Fruit fly (Drosophila melanogaster) whole organism, wandering third instar larva: ENCODE results near the gene CG33159.

Source experiments
- Abd-B ChIP-seq: fragments of >200 bp; optimal IDR thresholded peaks from 2 replicates; lab custom pipeline; 2017; ENCODE audit warnings: missing biosample characterization, missing genetic modification characterization
- GATAd ChIP-seq: sonication (Bioruptor generic); optimal IDR thresholded peaks from 2 replicates; lab custom pipeline; 2016; ENCODE audit warnings: missing biosample characterization, missing genetic modification characterization
- Jra ChIP-seq: sonication (Bioruptor generic); optimal IDR thresholded peaks from 2 replicates; lab custom pipeline; 2016; ENCODE audit warnings: missing biosample characterization, missing genetic modification characterization
- OdsH ChIP-seq: fragments of 200-800 bp; sonication (Bioruptor generic); optimal IDR thresholded peaks from 2 replicates; lab custom pipeline; 2016; ENCODE audit warnings: missing biosample characterization, mild to moderate bottlenecking, missing genetic modification characterization
- ey ChIP-seq: fragments of 200-800 bp; sonication (Bioruptor generic); optimal IDR thresholded peaks from 2 replicates; lab custom pipeline; 2016; ENCODE audit warnings: missing biosample characterization, missing genetic modification characterization
- fru ChIP-seq: fragments of 200-800 bp; sonication (Bioruptor generic); optimal IDR thresholded peaks from 3 replicates; lab custom pipeline; 2016; ENCODE audit warnings: missing biosample characterization, mild to moderate bottlenecking, missing genetic modification characterization
- h ChIP-seq: fragments of 200-800 bp; sonication (Bioruptor generic); optimal IDR thresholded peaks from 3 replicates; lab custom pipeline; 2016; ENCODE audit warnings: missing biosample characterization, mild to moderate bottlenecking, missing genetic modification characterization
- lola ChIP-seq: fragments of >200 bp; optimal IDR thresholded peaks from 2 replicates; lab custom pipeline; 2017; ENCODE audit warnings: missing biosample characterization, missing genetic modification characterization
- tai ChIP-seq: sonication (Bioruptor generic); optimal IDR thresholded peaks from 2 replicates; lab custom pipeline; 2016; ENCODE audit warnings: missing biosample characterization, missing genetic modification characterization

- TF ChIP-seq Abd-B (GFP tag; lab: Kevin White, UChicago) (no peak), fru (GFP tag; lab: Kevin White, UChicago) (no peak), lola (GFP tag; lab: Kevin White, UChicago) (no peak), Jra (no peak), OdsH (no peak), h (GFP tag; lab: Kevin White, UChicago) (no peak), ey (GFP tag; lab: Kevin White, UChicago) (no peak), tai (GFP tag; lab: Kevin White, UChicago) (no peak), GATAd (GFP tag; lab: Kevin White, UChicago) (no peak)
Measured at dm6 chr3L:3189647-3190046, 14.6 kb downstream of the CG33159 start, which contains the start of the genes CG42525 and CG14958.
